Comparison of ENCODE assay signal across 1 fruit fly cellular context in the genomic region with DNA sequence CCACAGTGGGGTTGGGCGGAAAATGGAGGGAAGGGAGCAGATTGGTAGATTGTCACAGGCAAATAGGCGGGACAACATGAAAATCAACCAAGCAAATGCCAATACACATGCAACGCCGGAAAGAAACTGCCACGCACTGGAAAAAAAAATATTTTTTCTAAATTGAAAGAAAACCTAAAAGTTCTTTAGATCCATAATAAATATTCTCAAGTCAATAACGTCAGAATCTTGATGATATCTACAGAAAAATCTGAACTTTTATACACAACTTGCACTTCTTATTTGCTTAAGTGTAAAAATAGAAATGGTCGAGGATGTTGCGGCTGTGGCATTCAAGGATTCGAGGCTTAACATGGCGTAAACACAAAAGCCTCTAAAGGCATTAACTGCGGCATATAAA.
A peak's percentile ranks its signal among the peaks of the same experiment; 100 is the strongest.
TF ChIP-seq lines count a peak whose summit lies in the region.

No protein-coding gene starts in this region.

TF ChIP-seq in whole organism, embryonic, 481 proteins besides CTCF, POLR2A, EP300 and RAD21 (continued from another document):
- TF ChIP-seq CG8924 (tag; optimal IDR thresholded peaks at IDR 0.05; lab: Kevin White, UChicago) (peak; percentile 11), tio (GFP tag; optimal IDR thresholded peaks at IDR 0.05; lab: Kevin White, UChicago) (peak; percentile 28), C15 (GFP tag; IDR thresholded peaks at IDR 0.05; lab: Robert Waterston, UW) (0 out of 3 replicates have a peak, but pooled peaks have one; percentile 37), vvl (GFP tag; IDR thresholded peaks at IDR 0.05; lab: Robert Waterston, UW) (peak; percentile 18; the same call in 1 of the 2 replicates), sna (GFP tag; IDR thresholded peaks at IDR 0.05; lab: Robert Waterston, UW; ENCODE audit: partially characterized antibody) (no peak), B-H1 (GFP tag; IDR thresholded peaks at IDR 0.05; lab: Robert Waterston, UW) (no peak), Antp (GFP tag; optimal IDR thresholded peaks at IDR 0.05; lab: Kevin White, UChicago) (no peak), CG12155 (GFP tag; optimal IDR thresholded peaks at IDR 0.05; lab: Kevin White, UChicago) (no peak), ap (GFP tag; IDR thresholded peaks at IDR 0.05; lab: Robert Waterston, UW) (no peak), Dbx (GFP tag; IDR thresholded peaks at IDR 0.05; lab: Robert Waterston, UW) (0 out of 3 replicates have a peak, but pooled peaks have one; percentile 31), prd (optimal IDR thresholded peaks at IDR 0.05; lab: Kevin White, UChicago) (no peak), prd (GFP tag; IDR thresholded peaks at IDR 0.05; lab: Robert Waterston, UW) (0 out of 3 replicates have a peak, but pooled peaks have one; percentile 21), trem (tag; optimal IDR thresholded peaks at IDR 0.05; lab: Kevin White, UChicago) (no peak), tap (tag; optimal IDR thresholded peaks at IDR 0.05; lab: Kevin White, UChicago) (no peak), slbo (GFP tag; IDR thresholded peaks at IDR 0.05; lab: Robert Waterston, UW) (peak; percentile 43), CG4424 (GFP tag; optimal IDR thresholded peaks at IDR 0.05; lab: Kevin White, UChicago) (no peak), CG2120 (GFP tag; optimal IDR thresholded peaks at IDR 0.05; lab: Kevin White, UChicago) (peak; percentile 38), CG10979 (tag; optimal IDR thresholded peaks at IDR 0.05; lab: Kevin White, UChicago) (no peak), CG7556 (GFP tag; optimal IDR thresholded peaks at IDR 0.05; lab: Kevin White, UChicago) (peak; percentile 10), PHDP (tag; optimal IDR thresholded peaks at IDR 0.05; lab: Kevin White, UChicago) (peak; percentile 32), Xrp1 (GFP tag; IDR thresholded peaks at IDR 0.05; lab: Robert Waterston, UW) (0 out of 2 replicates have a peak, but pooled peaks have one; percentile 32), insv (GFP tag; optimal IDR thresholded peaks at IDR 0.05; lab: Kevin White, UChicago) (no peak), eve (GFP tag; optimal IDR thresholded peaks at IDR 0.05; lab: Kevin White, UChicago) (peak in 1 of 2 experiments; percentile 18), CG2712 (tag; optimal IDR thresholded peaks at IDR 0.05; lab: Kevin White, UChicago) (peak; percentile 21), Sox102F (GFP tag; optimal IDR thresholded peaks at IDR 0.05; lab: Kevin White, UChicago) (peak; percentile 27), CG12391 (tag; optimal IDR thresholded peaks at IDR 0.05; lab: Kevin White, UChicago) (peak; percentile 25), CG12104 (GFP tag; optimal IDR thresholded peaks at IDR 0.05; lab: Kevin White, UChicago) (no peak), CG2678 (tag; optimal IDR thresholded peaks at IDR 0.05; lab: Kevin White, UChicago) (peak; percentile 46), onecut (GFP tag; IDR thresholded peaks at IDR 0.05; lab: Robert Waterston, UW) (0 out of 2 replicates have a peak, but pooled peaks have one; percentile 10), aop (GFP tag; IDR thresholded peaks at IDR 0.05; lab: Robert Waterston, UW) (no peak), Hand (GFP tag; optimal IDR thresholded peaks at IDR 0.05; lab: Kevin White, UChicago) (peak; percentile 41), cas (GFP tag; IDR thresholded peaks at IDR 0.05; lab: Robert Waterston, UW) (0 out of 2 replicates have a peak, but pooled peaks have one; percentile 28), dmrt99B (tag; optimal IDR thresholded peaks at IDR 0.05; lab: Kevin White, UChicago) (peak; percentile 16), grau (tag; optimal IDR thresholded peaks at IDR 0.05; lab: Kevin White, UChicago) (peak; percentile 14), ci (GFP tag; IDR thresholded peaks at IDR 0.05; lab: Robert Waterston, UW) (no peak), CG2889 (GFP tag; IDR thresholded peaks at IDR 0.05; lab: Robert Waterston, UW) (no peak), Meics (GFP tag; optimal IDR thresholded peaks at IDR 0.05; lab: Kevin White, UChicago) (no peak), zfh1 (GFP tag; IDR thresholded peaks at IDR 0.05; lab: Robert Waterston, UW) (0 out of 3 replicates have a peak, but pooled peaks have one; percentile 21), dati (GFP tag; IDR thresholded peaks at IDR 0.05; lab: Robert Waterston, UW) (no peak)
